Worm (Caenorhabditis elegans) whole organism, L2 larva: ENCODE data around the gene C47A4.1.

Experiments
- Y55F3AM.14 ChIP-seq: fragments of 200-800 bp; sonication (Bioruptor generic); optimal IDR thresholded peaks from 2 replicates; lab custom pipeline; 2018; ENCODE audit warnings: mild to moderate bottlenecking, missing genetic modification characterization, missing compliant biosample characterization
- ZK546.5 ChIP-seq: sonication (generic microtip); optimal IDR thresholded peaks from 2 replicates; lab custom pipeline; 2017; ENCODE audit warnings: missing biosample characterization, missing genetic modification characterization
- alr-1 ChIP-seq: fragments of 150-350 bp; optimal IDR thresholded peaks from 2 replicates; lab custom pipeline; 2014; ENCODE audit warnings: missing biosample characterization, missing genetic modification characterization
- aly-2 ChIP-seq: fragments of 150-350 bp; optimal IDR thresholded peaks from 2 replicates; lab custom pipeline; 2014; ENCODE audit warnings: missing biosample characterization, missing genetic modification characterization
- ama-1 ChIP-seq: fragments of 150-350 bp; optimal IDR thresholded peaks from 2 replicates; lab custom pipeline; 2018; ENCODE audit warnings: inconsistent platforms
- blmp-1 ChIP-seq: sonication (generic microtip); optimal IDR thresholded peaks from 2 replicates; lab custom pipeline; 2017; ENCODE audit warnings: missing genetic modification characterization, mild to moderate bottlenecking, missing compliant biosample characterization, antibody characterized with exemption, moderate library complexity; ENCODE audit not compliant: insufficient read depth
- ceh-16 ChIP-seq: fragments of 150-350 bp; optimal IDR thresholded peaks from 2 replicates; lab custom pipeline; 2014; ENCODE audit warnings: missing biosample characterization, missing genetic modification characterization
- ceh-82 ChIP-seq: fragments of 150-350 bp; optimal IDR thresholded peaks from 2 replicates; lab custom pipeline; 2014; ENCODE audit warnings: missing biosample characterization, missing genetic modification characterization
- crh-2 ChIP-seq: sonication (generic microtip); optimal IDR thresholded peaks from 2 replicates; lab custom pipeline; 2017; ENCODE audit warnings: missing biosample characterization, missing genetic modification characterization
- dmd-4 ChIP-seq: sonication (generic microtip); optimal IDR thresholded peaks from 2 replicates; lab custom pipeline; 2017; ENCODE audit warnings: missing biosample characterization, missing genetic modification characterization
- egl-27 ChIP-seq: sonication (generic microtip); optimal IDR thresholded peaks from 3 replicates; lab custom pipeline; 2017; ENCODE audit warnings: missing biosample characterization, missing genetic modification reagents, missing genetic modification characterization
- elt-1 ChIP-seq: fragments of 150-350 bp; optimal IDR thresholded peaks from 2 replicates; lab custom pipeline; 2014; ENCODE audit warnings: missing biosample characterization, missing genetic modification characterization
- elt-3 ChIP-seq: sonication (generic microtip); optimal IDR thresholded peaks from 2 replicates; lab custom pipeline; 2017; ENCODE audit warnings: missing biosample characterization, missing genetic modification characterization
- fos-1 ChIP-seq: fragments of 150-350 bp; optimal IDR thresholded peaks from 2 replicates; lab custom pipeline; 2014; ENCODE audit warnings: missing biosample characterization, missing genetic modification characterization
- gmeb-1 ChIP-seq: fragments of 150-350 bp; optimal IDR thresholded peaks from 2 replicates; lab custom pipeline; 2014; ENCODE audit warnings: missing biosample characterization, missing genetic modification characterization
- lin-11 ChIP-seq: fragments of 150-350 bp; sonication (generic microtip); optimal IDR thresholded peaks from 2 replicates; lab custom pipeline; 2014; ENCODE audit warnings: missing biosample characterization, missing genetic modification characterization, inconsistent platforms, mixed read lengths
- lin-39 ChIP-seq: fragments of 150-350 bp; optimal IDR thresholded peaks from 2 replicates; lab custom pipeline; 2014; ENCODE audit warnings: missing biosample characterization, missing genetic modification reagents, missing genetic modification characterization
- mab-5 ChIP-seq: fragments of 150-350 bp; optimal IDR thresholded peaks from 2 replicates; lab custom pipeline; 2014; ENCODE audit warnings: missing biosample characterization, missing genetic modification characterization
- mbf-1 ChIP-seq: sonication (generic microtip); optimal IDR thresholded peaks from 2 replicates; lab custom pipeline; 2017; ENCODE audit warnings: missing biosample characterization, missing genetic modification characterization
- mdl-1 ChIP-seq, 2 experiments: fragments of 150-350 bp in 1 of 2; sonication (generic microtip) in 1 of 2; optimal IDR thresholded peaks; 2 replicates each; lab custom pipeline; 2017; ENCODE audit warnings: missing biosample characterization in 2 of 2, missing genetic modification characterization in 2 of 2
- nhr-10 ChIP-seq: sonication (generic microtip); optimal IDR thresholded peaks from 2 replicates; lab custom pipeline; 2017; ENCODE audit warnings: missing biosample characterization, missing genetic modification characterization
- nhr-11 ChIP-seq: fragments of 150-350 bp; optimal IDR thresholded peaks from 2 replicates; lab custom pipeline; 2014; ENCODE audit warnings: missing biosample characterization, missing genetic modification characterization
- nhr-12 ChIP-seq: fragments of 150-350 bp; optimal IDR thresholded peaks from 2 replicates; lab custom pipeline; 2014; ENCODE audit warnings: missing biosample characterization, missing genetic modification characterization
- nhr-129 ChIP-seq: fragments of 150-350 bp; optimal IDR thresholded peaks from 2 replicates; lab custom pipeline; 2014; ENCODE audit warnings: missing biosample characterization, missing genetic modification characterization
- nhr-21 ChIP-seq: fragments of 150-350 bp; optimal IDR thresholded peaks from 2 replicates; lab custom pipeline; 2014; ENCODE audit warnings: missing biosample characterization, missing genetic modification characterization
- nhr-237 ChIP-seq: fragments of 150-350 bp; optimal IDR thresholded peaks from 2 replicates; lab custom pipeline; 2014; ENCODE audit warnings: missing biosample characterization, missing genetic modification characterization
- nhr-25 ChIP-seq: fragments of 150-350 bp; sonication (generic microtip); optimal IDR thresholded peaks from 3 replicates; lab custom pipeline; 2014; ENCODE audit warnings: missing biosample characterization, missing genetic modification characterization
- nhr-6 ChIP-seq: fragments of 150-350 bp; optimal IDR thresholded peaks from 2 replicates; lab custom pipeline; 2014; ENCODE audit warnings: missing biosample characterization, missing genetic modification characterization
- nhr-77 ChIP-seq: fragments of 150-350 bp; optimal IDR thresholded peaks from 2 replicates; lab custom pipeline; 2014; ENCODE audit warnings: missing biosample characterization, missing genetic modification characterization
- peb-1 ChIP-seq: fragments of 150-350 bp; optimal IDR thresholded peaks from 2 replicates; lab custom pipeline; 2014; ENCODE audit warnings: missing biosample characterization, missing genetic modification characterization
- sem-4 ChIP-seq: fragments of 150-350 bp; optimal IDR thresholded peaks from 2 replicates; lab custom pipeline; 2014; ENCODE audit warnings: missing biosample characterization, missing genetic modification reagents, missing genetic modification characterization
- skn-1 ChIP-seq: sonication (generic microtip); optimal IDR thresholded peaks from 2 replicates; lab custom pipeline; 2017; ENCODE audit warnings: missing biosample characterization, missing genetic modification characterization
- sma-3 ChIP-seq: sonication (generic microtip); optimal IDR thresholded peaks from 2 replicates; lab custom pipeline; 2016; ENCODE audit warnings: missing genetic modification reagents, missing genetic modification characterization, missing compliant biosample characterization
- sma-9 ChIP-seq, 2 experiments: fragments of 150-350 bp in 1 of 2; sonication (generic microtip) in 1 of 2; optimal IDR thresholded peaks; 2 replicates each; lab custom pipeline; 2014 to 2016; ENCODE audit warnings: missing genetic modification characterization in 2 of 2, mild to moderate bottlenecking in 1 of 2, missing biosample characterization in 1 of 2, missing compliant biosample characterization in 1 of 2, missing genetic modification reagents in 1 of 2, moderate library complexity in 1 of 2
- snpc-4 ChIP-seq: fragments of 150-350 bp; optimal IDR thresholded peaks from 2 replicates; lab custom pipeline; 2014; ENCODE audit warnings: missing biosample characterization, missing genetic modification characterization
- unc-55 ChIP-seq: fragments of 150-350 bp; sonication (generic microtip); optimal IDR thresholded peaks from 3 replicates; lab custom pipeline; 2014; ENCODE audit warnings: missing biosample characterization, missing genetic modification reagents, missing genetic modification characterization
- unc-62 ChIP-seq: fragments of 150-350 bp; optimal IDR thresholded peaks from 2 replicates; lab custom pipeline; 2014; ENCODE audit warnings: missing biosample characterization, missing genetic modification reagents, missing genetic modification characterization
- zag-1 ChIP-seq: fragments of 150-350 bp; optimal IDR thresholded peaks from 2 replicates; lab custom pipeline; 2014; ENCODE audit warnings: missing biosample characterization, missing genetic modification characterization
- ztf-1 ChIP-seq: fragments of 200-800 bp; sonication (Bioruptor generic); conservative IDR thresholded peaks from 2 replicates; pipeline ENCODE4 v1.3.6; 2022; ENCODE audit warnings: missing genetic modification characterization, missing compliant biosample characterization
- ztf-11 ChIP-seq: sonication (generic microtip); optimal IDR thresholded peaks from 2 replicates; lab custom pipeline; 2017; ENCODE audit warnings: missing biosample characterization, missing genetic modification characterization
- ztf-4 ChIP-seq: fragments of 150-350 bp; optimal IDR thresholded peaks from 2 replicates; lab custom pipeline; 2014; ENCODE audit warnings: missing biosample characterization, missing genetic modification characterization

C47A4.1 gene

ce11 chrIV:13703828-13704425 lies 12.3 kb downstream of the C47A4.1 start, which contains the start of gene tlp-1 (continued):
- TF ChIP-seq lin-11: no peak
- TF ChIP-seq unc-55 (GFP tag; lab: Kevin White, UChicago): no peak
- TF ChIP-seq ztf-11 (tag; lab: Kevin White, UChicago): no peak
- peak; percentile 79 for TF ChIP-seq lin-39 (tag; lab: Kevin White, UChicago)
- no peak for TF ChIP-seq nhr-11 (tag; lab: Kevin White, UChicago)
- TF ChIP-seq elt-3 (tag; lab: Kevin White, UChicago): no peak
- peak; percentile 44 for TF ChIP-seq nhr-21 (tag; lab: Kevin White, UChicago)
- TF ChIP-seq sem-4: no peak
- TF ChIP-seq nhr-25 (tag; lab: Kevin White, UChicago): peak; percentile 63
- peak; percentile 99 for TF ChIP-seq ceh-16 (tag; lab: Kevin White, UChicago)
- peak; percentile 55 for TF ChIP-seq sma-9 (GFP tag; optimal IDR thresholded peaks at IDR 0.05; lab: Kevin White, UChicago)
- no peak for TF ChIP-seq sma-9 (tag; optimal IDR thresholded peaks at IDR 0.05; lab: Kevin White, UChicago)
- TF ChIP-seq nhr-12: no peak
- no peak for TF ChIP-seq ceh-82 (tag; lab: Kevin White, UChicago)
- TF ChIP-seq sma-3 (GFP tag; lab: Kevin White, UChicago): peak; percentile 65
- no peak for TF ChIP-seq nhr-10 (tag; lab: Kevin White, UChicago)
- no peak for TF ChIP-seq zag-1
- no peak for TF ChIP-seq crh-2 (tag; lab: Kevin White, UChicago)
- TF ChIP-seq gmeb-1 (tag; lab: Kevin White, UChicago): no peak
- peak; percentile 61 for TF ChIP-seq ama-1 (lab: Kevin White, UChicago)
- TF ChIP-seq nhr-6: no peak
- TF ChIP-seq nhr-77: no peak

ce11 chrIV:13702681-13703080 lies 13.5 kb downstream of the C47A4.1 start:
- TF ChIP-seq aly-2 (tag; lab: Kevin White, UChicago) (no peak), mab-5 (tag; lab: Kevin White, UChicago) (peak; percentile 57), dmd-4 (tag; lab: Kevin White, UChicago) (no peak), nhr-237 (tag; lab: Kevin White, UChicago) (no peak), unc-62 (GFP tag; lab: Kevin White, UChicago) (peak; percentile 2), nhr-129 (tag; lab: Kevin White, UChicago) (peak; percentile 20), nhr-77 (no peak), Y55F3AM.14 (GFP tag; lab: Kevin White, UChicago) (peak; percentile 29), peb-1 (tag; lab: Kevin White, UChicago) (no peak), mbf-1 (tag; lab: Kevin White, UChicago) (no peak), sma-3 (GFP tag; lab: Kevin White, UChicago) (no peak), elt-1 (tag; lab: Kevin White, UChicago) (no peak), blmp-1 (tag; lab: Kevin White, UChicago) (no peak), egl-27 (tag; lab: Kevin White, UChicago) (no peak), lin-11 (no peak)

ce11 chrIV:13701472-13701871 lies 14.7 kb downstream of the C47A4.1 start:
- TF ChIP-seq nhr-129 (tag; lab: Kevin White, UChicago) (peak; percentile 27), nhr-11 (tag; lab: Kevin White, UChicago) (no peak)

- TF ChIP-seq mab-5 (tag; lab: Kevin White, UChicago) (peak; percentile 56), nhr-25 (tag; lab: Kevin White, UChicago) (peak; percentile 4), unc-55 (GFP tag; lab: Kevin White, UChicago) (no peak), ztf-4 (no peak), skn-1 (tag; lab: Kevin White, UChicago) (no peak), elt-1 (tag; lab: Kevin White, UChicago) (no peak)
Observed at ce11 chrIV:13700847-13701246, 15.3 kb downstream of the C47A4.1 start.

ce11 chrIV:13699384-13699788 lies 16.8 kb downstream of the C47A4.1 start:
- TF ChIP-seq nhr-237 (tag; lab: Kevin White, UChicago): no peak
- no peak for TF ChIP-seq skn-1 (tag; lab: Kevin White, UChicago)
- peak; percentile 52 for TF ChIP-seq egl-27 (tag; lab: Kevin White, UChicago)
- TF ChIP-seq unc-55 (GFP tag; lab: Kevin White, UChicago): no peak
- no peak for TF ChIP-seq mdl-1 (tag; optimal IDR thresholded peaks at IDR 0.05; lab: Kevin White, UChicago)
- TF ChIP-seq nhr-12: no peak
- no peak for TF ChIP-seq ZK546.5 (tag; lab: Kevin White, UChicago)
- no peak for TF ChIP-seq nhr-6
- no peak for TF ChIP-seq fos-1 (tag; lab: Kevin White, UChicago)
- TF ChIP-seq nhr-11 (tag; lab: Kevin White, UChicago): no peak
- peak; percentile 55 for TF ChIP-seq sma-9 (GFP tag; optimal IDR thresholded peaks at IDR 0.05; lab: Kevin White, UChicago)
- TF ChIP-seq sma-9 (tag; optimal IDR thresholded peaks at IDR 0.05; lab: Kevin White, UChicago): no peak
- peak; percentile 52 for TF ChIP-seq elt-1 (tag; lab: Kevin White, UChicago)
- peak; percentile 36 for TF ChIP-seq sem-4
- no peak for TF ChIP-seq ama-1 (lab: Kevin White, UChicago)
- TF ChIP-seq alr-1 (tag; lab: Kevin White, UChicago): no peak
- TF ChIP-seq mab-5 (tag; lab: Kevin White, UChicago): peak; percentile 99
- TF ChIP-seq ztf-4: no peak
- TF ChIP-seq snpc-4 (tag; lab: Kevin White, UChicago): no peak
- TF ChIP-seq blmp-1 (tag; lab: Kevin White, UChicago): no peak
- no peak for TF ChIP-seq zag-1
- TF ChIP-seq unc-62 (GFP tag; lab: Kevin White, UChicago): peak; percentile 81
- no peak for TF ChIP-seq lin-11
- no peak for TF ChIP-seq ztf-1 (GFP tag; lab: Robert Waterston, UW)
- no peak for TF ChIP-seq peb-1 (tag; lab: Kevin White, UChicago)
- no peak for TF ChIP-seq elt-3 (tag; lab: Kevin White, UChicago)
- no peak for TF ChIP-seq mbf-1 (tag; lab: Kevin White, UChicago)
